Fruit fly (Drosophila melanogaster) S2 (cell line): ENCODE data around the gene Antdh.

ENCODE experiments used
- CG8478 ChIP-seq: fragments of >200 bp; optimal IDR thresholded peaks from 2 replicates; lab custom pipeline; 2018
- CTCF ChIP-seq, 2 experiments: fragments of >200 bp; optimal IDR thresholded peaks; 2 replicates each; lab custom pipeline; 2018

- TF ChIP-seq CTCF (optimal IDR thresholded peaks at IDR 0.05; lab: Kevin White, UChicago) (no peak), CG8478 (lab: Kevin White, UChicago) (no peak)
These were observed 44.6 kb downstream of the Antdh start, which contains the start of gene CG11122 for dm6 chrX:11124126-11124748.
